Worm (Caenorhabditis elegans): ENCODE results near the gene F54C9.7.

F54C9.7 gene

DNA sequence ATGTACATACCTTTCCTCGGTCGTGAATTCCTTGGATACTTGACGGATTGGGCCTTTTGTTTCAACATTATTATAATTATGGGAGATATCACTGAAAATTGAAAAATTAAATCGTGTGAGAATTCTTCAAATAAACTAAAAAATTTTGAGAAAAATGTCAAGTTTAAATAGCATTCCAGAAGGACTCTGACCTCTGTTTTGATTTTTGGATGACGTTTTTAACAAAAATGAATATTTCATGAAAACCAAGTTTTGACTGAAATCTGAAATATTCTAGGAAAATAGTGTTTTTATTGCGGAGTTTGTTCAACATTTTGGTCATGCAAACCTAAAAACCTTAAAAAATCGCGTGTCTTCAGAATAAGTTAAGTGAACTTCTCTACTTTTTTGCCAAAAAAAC, 17.0 kb upstream of the F54C9.7 start, which contains the start of gene glb-27:
Gene glb-27, minus strand, starts transcription at position 101 of the 400 bp plus-strand sequence.
- TF ChIP-seq gmeb-2 (tag; optimal IDR thresholded peaks at IDR 0.05) (no peak), Y22D7AL.16 (tag; optimal IDR thresholded peaks at IDR 0.05) (no peak), pat-9 (tag; optimal IDR thresholded peaks at IDR 0.05) (no peak), che-1 (tag; optimal IDR thresholded peaks at IDR 0.05) (no peak), pqm-1 (tag; optimal IDR thresholded peaks at IDR 0.05) (no peak), C08G9.2 (tag; optimal IDR thresholded peaks at IDR 0.05) (no peak), ceh-14 (tag; optimal IDR thresholded peaks at IDR 0.05) (no peak), ceh-24 (tag; optimal IDR thresholded peaks at IDR 0.05) (no peak), ets-4 (tag; optimal IDR thresholded peaks at IDR 0.05) (no peak), fkh-10 (GFP tag; optimal IDR thresholded peaks at IDR 0.05) (no peak), pros-1 (tag; optimal IDR thresholded peaks at IDR 0.05) (no peak), npax-4 (tag; optimal IDR thresholded peaks at IDR 0.05) (no peak), hlh-6 (tag; optimal IDR thresholded peaks at IDR 0.05) (no peak)

DNA sequence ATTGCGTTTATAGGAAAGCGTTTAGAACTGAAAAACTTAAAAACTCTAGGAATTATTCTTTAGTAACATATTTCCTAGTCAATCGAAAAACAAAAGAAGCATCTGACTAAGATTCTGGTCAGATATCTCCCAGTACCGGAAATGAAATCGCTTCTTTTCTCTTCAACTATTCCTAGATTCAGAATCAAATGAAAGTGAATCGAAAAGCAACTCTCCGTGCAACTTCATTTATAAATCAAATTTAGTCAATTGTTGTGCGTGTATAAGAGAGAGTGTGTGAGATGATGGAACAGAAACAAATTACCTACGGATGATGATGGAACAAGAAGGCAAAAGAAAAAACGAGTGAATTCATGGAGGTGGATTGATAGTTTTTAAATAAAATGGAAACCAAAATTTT, 14.0 kb upstream of the F54C9.7 start:
- no peak for TF ChIP-seq nhr-232 (tag; optimal IDR thresholded peaks at IDR 0.05)
- peak; percentile 97 for TF ChIP-seq unc-42 (tag; optimal IDR thresholded peaks at IDR 0.05)
- TF ChIP-seq pat-9 (tag; optimal IDR thresholded peaks at IDR 0.05): no peak
- TF ChIP-seq fkh-10 (GFP tag; optimal IDR thresholded peaks at IDR 0.05): peak; percentile 14
- no peak for TF ChIP-seq dmd-4 (tag; optimal IDR thresholded peaks at IDR 0.05; ENCODE audit: borderline replicate concordance)

DNA sequence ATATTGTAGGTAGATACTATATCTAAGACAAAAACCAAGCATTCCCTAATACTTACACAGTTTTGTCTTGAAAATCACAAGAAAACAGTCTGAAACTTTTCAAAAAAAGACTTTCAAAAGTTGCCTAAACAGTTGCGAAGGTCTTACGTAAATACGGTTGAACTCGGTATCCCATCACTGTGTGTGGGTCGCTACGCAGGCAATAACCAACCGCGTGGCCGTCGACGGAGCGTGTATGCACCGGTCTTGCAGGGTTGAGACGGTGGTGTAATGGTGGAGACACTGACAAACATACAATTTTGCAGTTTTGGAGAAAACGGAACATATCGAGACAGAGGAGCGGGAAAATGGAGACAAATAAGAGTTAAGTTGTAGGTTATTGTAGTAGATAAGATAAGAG, 11.9 kb upstream of the F54C9.7 start, which contains the start of gene iff-2:
Gene iff-2, minus strand, starts transcription at position 141 of the 400 bp plus-strand sequence.
- TF ChIP-seq ceh-45 (GFP tag; IDR thresholded peaks at IDR 0.05) (peak; percentile 62; the same call in 1 of the 2 replicates), ceh-30 (tag; optimal IDR thresholded peaks at IDR 0.05) (peak; percentile 39), hlh-6 (tag; optimal IDR thresholded peaks at IDR 0.05) (peak; percentile 28), pha-2 (tag; optimal IDR thresholded peaks at IDR 0.05) (peak; percentile 46), ceh-2 (tag; optimal IDR thresholded peaks at IDR 0.05) (peak; percentile 76), ceh-6 (GFP tag; optimal IDR thresholded peaks at IDR 0.05) (peak; percentile 56), hlh-13 (GFP tag; optimal IDR thresholded peaks at IDR 0.05) (no peak), hlh-30 (tag; optimal IDR thresholded peaks at IDR 0.05; ENCODE audit: insufficient read depth) (peak; percentile 100), syd-9 (tag; optimal IDR thresholded peaks at IDR 0.05) (peak; percentile 83), lim-6 (tag; optimal IDR thresholded peaks at IDR 0.05) (no peak), pqm-1 (tag; optimal IDR thresholded peaks at IDR 0.05) (peak; percentile 73), ceh-19 (GFP tag; optimal IDR thresholded peaks at IDR 0.05) (peak; percentile 62), npax-4 (tag; optimal IDR thresholded peaks at IDR 0.05) (no peak), F13H6.1 (tag; optimal IDR thresholded peaks at IDR 0.05) (peak; percentile 66), fkh-6 (tag; optimal IDR thresholded peaks at IDR 0.05) (peak; percentile 68), K02D7.2 (tag; optimal IDR thresholded peaks at IDR 0.05) (peak; percentile 14), fax-1 (tag; optimal IDR thresholded peaks at IDR 0.05) (no peak), pha-4 (tag; optimal IDR thresholded peaks at IDR 0.05) (no peak), C08G9.2 (tag; optimal IDR thresholded peaks at IDR 0.05) (peak; percentile 65), hlh-8 (tag; optimal IDR thresholded peaks at IDR 0.05) (peak; percentile 50), T23F11.4 (GFP tag; optimal IDR thresholded peaks at IDR 0.05) (peak; percentile 69), dve-1 (tag; optimal IDR thresholded peaks at IDR 0.05) (peak; percentile 98), madf-2 (tag; optimal IDR thresholded peaks at IDR 0.05) (peak; percentile 70), ceh-48 (tag; optimal IDR thresholded peaks at IDR 0.05) (peak; percentile 49), elt-4 (tag; optimal IDR thresholded peaks at IDR 0.05) (no peak), sox-2 (GFP tag; IDR thresholded peaks at IDR 0.05) (peak; percentile 39; the same call in 1 of the 2 replicates), ceh-9 (tag; optimal IDR thresholded peaks at IDR 0.05) (no peak), odd-2 (tag; optimal IDR thresholded peaks at IDR 0.05) (peak; percentile 41), nhr-11 (tag; optimal IDR thresholded peaks at IDR 0.05) (peak; percentile 62), K09A11.1 (tag; optimal IDR thresholded peaks at IDR 0.05; ENCODE audit: insufficient read depth) (peak; percentile 80), lin-11 (tag; optimal IDR thresholded peaks at IDR 0.05) (peak; percentile 13), sox-4 (tag; optimal IDR thresholded peaks at IDR 0.05) (peak; percentile 50), unc-42 (tag; optimal IDR thresholded peaks at IDR 0.05) (peak; percentile 93), pat-9 (tag; optimal IDR thresholded peaks at IDR 0.05) (peak; percentile 72), ceh-31 (tag; optimal IDR thresholded peaks at IDR 0.05) (peak; percentile 95), nhr-232 (tag; optimal IDR thresholded peaks at IDR 0.05) (no peak), ceh-18 (tag; optimal IDR thresholded peaks at IDR 0.05) (peak; percentile 99), ets-4 (tag; optimal IDR thresholded peaks at IDR 0.05) (peak; percentile 89), pros-1 (tag; optimal IDR thresholded peaks at IDR 0.05) (peak; percentile 96), unc-86 (tag; optimal IDR thresholded peaks at IDR 0.05) (peak; percentile 76)
